Fruit fly (Drosophila melanogaster) whole organism, embryonic: ENCODE data around the gene Prosbeta6.

Experiments used
- ATbp ChIP-seq: fragments of 200-800 bp; sonication (Bioruptor generic); optimal IDR thresholded peaks from 2 replicates; lab custom pipeline; 2017; ENCODE audit warnings: missing biosample characterization, mild to moderate bottlenecking, missing genetic modification characterization, missing genetic modification reagents
- Atf6 ChIP-seq: fragments of 200-800 bp; sonication (Bioruptor generic); IDR thresholded peaks from 2 replicates; pipeline ENCODE4 v1.3.6; 2022; ENCODE audit warnings: missing biosample characterization, missing genetic modification characterization
- B-H1 ChIP-seq: fragments of 200-800 bp; sonication (Bioruptor generic); IDR thresholded peaks from 3 replicates; pipeline ENCODE4 v1.3.6; 2022; ENCODE audit warnings: missing biosample characterization, missing genetic modification characterization
- Blimp-1 ChIP-seq: fragments of 200-800 bp; sonication (Bioruptor generic); optimal IDR thresholded peaks from 3 replicates; lab custom pipeline; 2018; ENCODE audit warnings: missing biosample characterization, missing genetic modification characterization, mild to moderate bottlenecking, moderate library complexity, missing genetic modification reagents
- CG11247 ChIP-seq: fragments of 200-800 bp; sonication (Bioruptor generic); IDR thresholded peaks from 2 replicates; pipeline ENCODE4 v1.3.6; 2022; ENCODE audit warnings: missing biosample characterization, missing genetic modification characterization
- CG12219 ChIP-seq: fragments of 200-800 bp; sonication (Bioruptor generic); optimal IDR thresholded peaks from 3 replicates; lab custom pipeline; 2018; ENCODE audit warnings: missing biosample characterization, mild to moderate bottlenecking, missing genetic modification characterization
- CG12391 ChIP-seq: fragments of 200-800 bp; sonication (Bioruptor generic); optimal IDR thresholded peaks from 3 replicates; lab custom pipeline; 2018; ENCODE audit warnings: missing biosample characterization, mild to moderate bottlenecking, missing genetic modification characterization, moderate library complexity
- CG13894 ChIP-seq: fragments of 200-800 bp; sonication (Bioruptor generic); optimal IDR thresholded peaks from 3 replicates; lab custom pipeline; 2018; ENCODE audit warnings: missing biosample characterization, mild to moderate bottlenecking, missing genetic modification characterization, moderate library complexity
- CG14441 ChIP-seq: fragments of 200-800 bp; sonication (Bioruptor generic); IDR thresholded peaks from 2 replicates; pipeline ENCODE4 v1.3.6; 2022; ENCODE audit warnings: missing biosample characterization, missing genetic modification characterization
- CG16779 ChIP-seq: fragments of 200-800 bp; sonication (Bioruptor generic); IDR thresholded peaks from 2 replicates; pipeline ENCODE4 v1.3.6; 2022; ENCODE audit warnings: missing biosample characterization, missing genetic modification characterization
- CG17186 ChIP-seq: fragments of 200-800 bp; sonication (Bioruptor generic); optimal IDR thresholded peaks from 3 replicates; lab custom pipeline; 2017; ENCODE audit warnings: missing biosample characterization, missing genetic modification reagents, missing genetic modification characterization
- CG17829 ChIP-seq: fragments of 200-800 bp; optimal IDR thresholded peaks from 2 replicates; lab custom pipeline; 2019; ENCODE audit warnings: missing biosample characterization, mild to moderate bottlenecking, missing genetic modification characterization, moderate library complexity
- CG18262 ChIP-seq: fragments of 200-800 bp; optimal IDR thresholded peaks from 3 replicates; lab custom pipeline; 2019; ENCODE audit warnings: missing biosample characterization, mild to moderate bottlenecking, missing genetic modification characterization, moderate library complexity
- CG2116 ChIP-seq: fragments of 200-800 bp; sonication (Bioruptor generic); optimal IDR thresholded peaks from 3 replicates; lab custom pipeline; 2018; ENCODE audit warnings: missing biosample characterization, mild to moderate bottlenecking, missing genetic modification characterization
- CG2199 ChIP-seq: fragments of 200-800 bp; sonication (Bioruptor generic); IDR thresholded peaks from 3 replicates; pipeline ENCODE4 v1.3.6; 2022; ENCODE audit warnings: missing biosample characterization, missing genetic modification characterization
- CG30403 ChIP-seq: fragments of 200-800 bp; sonication (Bioruptor generic); optimal IDR thresholded peaks from 3 replicates; lab custom pipeline; 2016; ENCODE audit warnings: missing biosample characterization, missing genetic modification characterization
- CG3407 ChIP-seq: fragments of 200-800 bp; sonication (Bioruptor generic); optimal IDR thresholded peaks from 2 replicates; lab custom pipeline; 2018; ENCODE audit warnings: missing biosample characterization, mild to moderate bottlenecking, missing genetic modification characterization
- CG42726 ChIP-seq: fragments of 200-800 bp; sonication (Bioruptor generic); IDR thresholded peaks from 2 replicates; pipeline ENCODE4 v1.3.6; 2022; ENCODE audit warnings: missing biosample characterization, missing genetic modification characterization; ENCODE audit not compliant: partially characterized antibody
- CG4617 ChIP-seq: fragments of 200-800 bp; sonication (Bioruptor generic); optimal IDR thresholded peaks from 3 replicates; lab custom pipeline; 2016; ENCODE audit warnings: missing biosample characterization, missing genetic modification characterization, borderline replicate concordance
- CG4707 ChIP-seq: fragments of 200-800 bp; sonication (Bioruptor generic); optimal IDR thresholded peaks from 2 replicates; lab custom pipeline; 2018; ENCODE audit warnings: missing biosample characterization, mild to moderate bottlenecking, missing genetic modification characterization, moderate library complexity
- CG7357 ChIP-seq: fragments of 200-800 bp; sonication (Bioruptor generic); IDR thresholded peaks from 3 replicates; pipeline ENCODE4 v1.3.6; 2022; ENCODE audit warnings: missing biosample characterization, missing genetic modification characterization
- CG7372 ChIP-seq: fragments of 200-800 bp; sonication (Bioruptor generic); IDR thresholded peaks from 2 replicates; pipeline ENCODE4 v1.3.6; 2022; ENCODE audit warnings: missing biosample characterization, missing genetic modification characterization
- CG7928 ChIP-seq: fragments of 200-800 bp; sonication (Bioruptor generic); optimal IDR thresholded peaks from 2 replicates; lab custom pipeline; 2017; ENCODE audit warnings: missing biosample characterization, mild to moderate bottlenecking, missing genetic modification characterization
- CG7987 ChIP-seq: fragments of 200-800 bp; sonication (Bioruptor generic); optimal IDR thresholded peaks from 2 replicates; lab custom pipeline; 2018; ENCODE audit warnings: missing biosample characterization, mild to moderate bottlenecking, missing genetic modification characterization, moderate library complexity
- CG9437 ChIP-seq: fragments of 200-800 bp; sonication (Bioruptor generic); optimal IDR thresholded peaks from 2 replicates; lab custom pipeline; 2018; ENCODE audit warnings: missing biosample characterization, mild to moderate bottlenecking, missing genetic modification characterization
- CG9797 ChIP-seq: fragments of 200-800 bp; sonication (Bioruptor generic); optimal IDR thresholded peaks from 3 replicates; lab custom pipeline; 2018; ENCODE audit warnings: missing biosample characterization, mild to moderate bottlenecking, missing genetic modification characterization
- CG9876 ChIP-seq: fragments of 200-800 bp; sonication (Bioruptor generic); optimal IDR thresholded peaks from 2 replicates; lab custom pipeline; 2016; ENCODE audit warnings: missing biosample characterization, missing genetic modification characterization
- Eip74EF ChIP-seq, 2 experiments: fragments of 200-800 bp in 1 of 2; fragments of >200 bp in 1 of 2; sonication (Bioruptor generic) in 1 of 2; optimal IDR thresholded peaks; 2 replicates each; lab custom pipeline; 2017 to 2019; ENCODE audit warnings: missing biosample characterization in 2 of 2, missing genetic modification characterization in 2 of 2, mild to moderate bottlenecking in 1 of 2, moderate library complexity in 1 of 2
- Jarid2 ChIP-seq: fragments of 200-800 bp; sonication (Bioruptor generic); optimal IDR thresholded peaks from 3 replicates; lab custom pipeline; 2017; ENCODE audit warnings: mild to moderate bottlenecking, missing biosample characterization, missing genetic modification reagents, missing genetic modification characterization
- Lim3 ChIP-seq: fragments of 200-800 bp; sonication (Bioruptor generic); IDR thresholded peaks from 2 replicates; pipeline ENCODE4 v1.3.6; 2022; ENCODE audit warnings: missing biosample characterization, missing genetic modification characterization
- MESR4 ChIP-seq: fragments of 200-800 bp; sonication (Bioruptor generic); optimal IDR thresholded peaks from 2 replicates; lab custom pipeline; 2018; ENCODE audit warnings: missing biosample characterization, mild to moderate bottlenecking, missing genetic modification characterization, moderate library complexity
- Oaz ChIP-seq: fragments of 200-800 bp; sonication (Bioruptor generic); IDR thresholded peaks from 2 replicates; pipeline ENCODE4 v1.3.6; 2022; ENCODE audit warnings: missing biosample characterization, missing genetic modification characterization
- Ssrp ChIP-seq: fragments of 200-800 bp; sonication (Bioruptor generic); optimal IDR thresholded peaks from 2 replicates; lab custom pipeline; 2018; ENCODE audit warnings: missing biosample characterization, mild to moderate bottlenecking, missing genetic modification characterization, moderate library complexity
- ab ChIP-seq: fragments of 200-800 bp; sonication (Bioruptor generic); optimal IDR thresholded peaks from 2 replicates; lab custom pipeline; 2016; ENCODE audit warnings: missing biosample characterization, missing genetic modification characterization
- bigmax ChIP-seq: fragments of 200-800 bp; sonication (Bioruptor generic); optimal IDR thresholded peaks from 2 replicates; lab custom pipeline; 2018; ENCODE audit warnings: missing biosample characterization, mild to moderate bottlenecking, missing genetic modification characterization
- cas ChIP-seq: fragments of 200-800 bp; sonication (Bioruptor generic); IDR thresholded peaks from 2 replicates; pipeline ENCODE4 v1.3.6; 2022; ENCODE audit warnings: missing biosample characterization, missing genetic modification characterization
- dan ChIP-seq: fragments of 200-800 bp; sonication (Bioruptor generic); IDR thresholded peaks from 2 replicates; pipeline ENCODE4 v1.3.6; 2022; ENCODE audit warnings: missing biosample characterization, missing genetic modification characterization
- dati ChIP-seq: fragments of 200-800 bp; sonication (Bioruptor generic); IDR thresholded peaks from 2 replicates; pipeline ENCODE4 v1.3.6; 2022; ENCODE audit warnings: missing biosample characterization, missing genetic modification characterization
- emc ChIP-seq: fragments of 200-800 bp; sonication (Bioruptor generic); optimal IDR thresholded peaks from 2 replicates; lab custom pipeline; 2016; ENCODE audit warnings: missing biosample characterization, missing genetic modification characterization
- fu2 ChIP-seq: fragments of 200-800 bp; sonication (Bioruptor generic); optimal IDR thresholded peaks from 2 replicates; lab custom pipeline; 2016; ENCODE audit warnings: missing biosample characterization, missing genetic modification characterization
- her ChIP-seq: fragments of 200-800 bp; sonication (Bioruptor generic); optimal IDR thresholded peaks from 2 replicates; lab custom pipeline; 2016; ENCODE audit warnings: missing biosample characterization, missing genetic modification characterization
- mirr ChIP-seq: fragments of 200-800 bp; sonication (Bioruptor generic); optimal IDR thresholded peaks from 3 replicates; lab custom pipeline; 2018; ENCODE audit warnings: missing biosample characterization, mild to moderate bottlenecking, missing genetic modification characterization
- odd ChIP-seq: fragments of 200-800 bp; sonication (Bioruptor generic); optimal IDR thresholded peaks from 2 replicates; lab custom pipeline; 2017; ENCODE audit warnings: missing biosample characterization, mild to moderate bottlenecking, missing genetic modification characterization
- otp ChIP-seq: fragments of 200-800 bp; sonication (Bioruptor generic); IDR thresholded peaks from 3 replicates; pipeline ENCODE4, ENCODE4 v1.3.6; 2022; ENCODE audit warnings: missing biosample characterization, missing genetic modification characterization
- pho ChIP-seq: fragments of 200-800 bp; sonication (Bioruptor generic); optimal IDR thresholded peaks from 2 replicates; lab custom pipeline; 2016; ENCODE audit warnings: missing biosample characterization, missing genetic modification characterization
- pzg ChIP-seq: fragments of 200-800 bp; sonication (Bioruptor generic); optimal IDR thresholded peaks from 3 replicates; lab custom pipeline; 2018; ENCODE audit warnings: missing biosample characterization, mild to moderate bottlenecking, missing genetic modification characterization, moderate library complexity
- sob ChIP-seq: fragments of 200-800 bp; sonication (Bioruptor generic); IDR thresholded peaks from 2 replicates; pipeline ENCODE4 v1.3.6; 2022; ENCODE audit warnings: missing biosample characterization, missing genetic modification characterization
- tin ChIP-seq: fragments of 200-800 bp; sonication (Bioruptor generic); optimal IDR thresholded peaks from 3 replicates; lab custom pipeline; 2016; ENCODE audit warnings: missing biosample characterization, missing genetic modification characterization
- unc-4 ChIP-seq: fragments of 200-800 bp; sonication (Bioruptor generic); IDR thresholded peaks from 2 replicates; pipeline ENCODE4 v1.3.6; 2022; ENCODE audit warnings: missing biosample characterization, missing genetic modification characterization; ENCODE audit not compliant: partially characterized antibody
- z ChIP-seq: fragments of 200-800 bp; sonication (Bioruptor generic); IDR thresholded peaks from 3 replicates; pipeline ENCODE4 v1.3.6; 2022; ENCODE audit warnings: missing biosample characterization, missing genetic modification characterization

Prosbeta6 gene

DNA sequence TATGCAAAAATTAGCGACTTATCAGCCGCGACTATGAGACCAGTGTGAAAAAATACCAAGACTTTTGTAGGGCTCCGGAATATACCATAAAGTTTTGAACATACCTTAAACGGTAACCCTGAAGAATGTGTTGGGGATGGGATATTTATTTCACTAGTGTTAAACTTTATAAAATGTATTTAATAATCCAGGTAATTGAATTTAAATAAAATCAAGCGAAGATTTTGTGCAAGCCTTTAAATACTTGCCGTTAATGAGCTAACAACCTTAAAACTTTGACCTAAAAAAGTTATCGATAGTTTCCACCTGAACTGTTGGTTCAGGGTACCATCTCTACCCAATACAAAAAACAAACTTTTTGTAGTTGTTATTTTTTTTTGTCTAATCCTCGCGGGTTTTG lies 1.9 kb upstream of the Prosbeta6 start, which contains the start of gene CG4101 (continued):
- TF ChIP-seq Eip74EF (GFP tag; optimal IDR thresholded peaks at IDR 0.05; lab: Kevin White, UChicago) (peak in 1 of 2 experiments; percentile 34), Blimp-1 (GFP tag; lab: Kevin White, UChicago) (peak; percentile 71), tin (GFP tag; lab: Kevin White, UChicago) (peak; percentile 76), CG4707 (GFP tag; lab: Kevin White, UChicago) (no peak), CG7372 (GFP tag; lab: Robert Waterston, UW) (peak; percentile 65), ATbp (GFP tag; lab: Kevin White, UChicago) (peak; percentile 48), CG9797 (GFP tag; lab: Kevin White, UChicago) (peak; percentile 69), CG11247 (GFP tag; lab: Robert Waterston, UW) (peak; percentile 70; the same call in 1 of the 2 replicates), CG2116 (GFP tag; lab: Kevin White, UChicago) (peak; percentile 79), CG12391 (peak; percentile 91), Atf6 (peak; percentile 80), CG4617 (GFP tag; lab: Kevin White, UChicago) (peak; percentile 51), CG12219 (GFP tag; lab: Kevin White, UChicago) (peak; percentile 64), CG7357 (GFP tag; lab: Robert Waterston, UW) (0 out of 3 replicates have a peak, but pooled peaks have one; percentile 30), CG9437 (peak; percentile 37), her (GFP tag; lab: Kevin White, UChicago) (peak; percentile 48), cas (peak; percentile 63; the same call in 1 of the 2 replicates), CG16779 (GFP tag; lab: Robert Waterston, UW) (0 out of 2 replicates have a peak, but pooled peaks have one; percentile 13), ab (GFP tag; lab: Kevin White, UChicago) (peak; percentile 24), CG9876 (GFP tag; lab: Kevin White, UChicago) (peak; percentile 68), CG7987 (GFP tag; lab: Kevin White, UChicago) (peak; percentile 53), CG7928 (GFP tag; lab: Kevin White, UChicago) (peak; percentile 88), B-H1 (GFP tag; lab: Robert Waterston, UW) (peak; percentile 56), CG14441 (GFP tag; lab: Robert Waterston, UW) (peak; percentile 81), Oaz (GFP tag; lab: Robert Waterston, UW) (no peak), CG30403 (GFP tag; lab: Kevin White, UChicago) (peak; percentile 91), Ssrp (tag; lab: Kevin White, UChicago) (peak; percentile 75), otp (GFP tag; lab: Robert Waterston, UW) (peak; percentile 66; the same call in 2 of the 3 replicates), pzg (GFP tag; lab: Kevin White, UChicago) (peak; percentile 77), z (no peak), CG17829 (tag; lab: Kevin White, UChicago) (peak; percentile 76), mirr (GFP tag; lab: Kevin White, UChicago) (peak; percentile 34), pho (GFP tag; lab: Kevin White, UChicago) (peak; percentile 85), unc-4 (GFP tag; lab: Robert Waterston, UW) (peak; percentile 89), Lim3 (GFP tag; lab: Robert Waterston, UW) (peak; percentile 52; the same call in 1 of the 2 replicates), CG13894 (peak; percentile 90), CG42726 (GFP tag; lab: Robert Waterston, UW) (peak; percentile 45; the same call in 1 of the 2 replicates), Jarid2 (GFP tag; lab: Kevin White, UChicago) (no peak), CG3407 (GFP tag; lab: Kevin White, UChicago) (peak; percentile 31), emc (GFP tag; lab: Kevin White, UChicago) (peak; percentile 21), fu2 (GFP tag; lab: Kevin White, UChicago) (peak; percentile 78), bigmax (GFP tag; lab: Kevin White, UChicago) (no peak), MESR4 (no peak), odd (GFP tag; lab: Kevin White, UChicago) (peak; percentile 62), dan (no peak), CG2199 (GFP tag; lab: Robert Waterston, UW) (no peak), dati (no peak), CG18262 (tag; lab: Kevin White, UChicago) (peak; percentile 70), CG17186 (GFP tag; lab: Kevin White, UChicago) (no peak), sob (GFP tag; lab: Robert Waterston, UW) (peak; percentile 87)
